Worm (Caenorhabditis elegans) whole organism, L4/young adult: ENCODE results near the gene K08D10.10.
"Not testable (repeated sequence)": the region's sequence is repeated elsewhere in the genome, so short reads cannot be mapped to it uniquely, and the experiment has no call there.

ENCODE experiments used
- W03F9.2 ChIP-seq: fragments of 150-350 bp; optimal IDR thresholded peaks from 2 replicates; lab custom pipeline; 2014; ENCODE audit warnings: missing biosample characterization, missing genetic modification characterization
- dao-5 ChIP-seq: sonication (generic microtip); optimal IDR thresholded peaks from 2 replicates; lab custom pipeline; 2016; ENCODE audit warnings: missing genotype, missing genetic modification characterization, moderate library complexity, missing compliant biosample characterization
- him-1 ChIP-seq: sonication (generic microtip); optimal IDR thresholded peaks from 2 replicates; lab custom pipeline; 2016; ENCODE audit warnings: missing genotype, missing genetic modification reagents, missing genetic modification characterization, missing compliant biosample characterization

DNA sequence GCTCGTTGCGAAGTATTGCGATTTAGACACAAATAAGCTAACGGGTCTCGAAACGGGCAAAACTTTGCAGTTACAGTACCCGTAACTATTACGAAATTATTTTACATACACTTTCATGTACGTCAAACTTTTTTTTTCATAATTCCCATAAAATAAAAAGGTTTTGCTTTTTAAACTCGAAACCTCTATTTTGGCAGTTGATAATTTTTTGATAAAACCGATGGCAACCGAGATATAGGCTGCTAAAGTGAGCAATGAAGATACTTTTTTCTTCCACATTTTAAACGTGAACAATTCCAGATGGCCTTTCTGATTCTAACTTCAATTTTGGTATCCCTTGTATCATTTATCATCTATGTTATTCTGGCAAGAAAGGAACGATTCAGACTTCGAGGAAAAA, 45.1 kb downstream of the K08D10.10 start, which contains the start of gene cyp-25A6:
- TF ChIP-seq dao-5 (tag; lab: Kevin White, UChicago); him-1 (tag; lab: Kevin White, UChicago); W03F9.2: not testable (repeated sequence)
